Worm (Caenorhabditis elegans) whole organism, late embryonic: ENCODE measurements around the gene sre-20.

Experiments used
- C08G9.2 ChIP-seq: sonication (generic microtip); optimal IDR thresholded peaks from 2 replicates; lab custom pipeline; 2016; ENCODE audit warnings: mild to moderate bottlenecking, missing genetic modification characterization, moderate library complexity, missing compliant biosample characterization
- C38D4.7 ChIP-seq: fragments of 200-800 bp; sonication (Bioruptor generic); optimal IDR thresholded peaks from 2 replicates; lab custom pipeline; 2018; ENCODE audit warnings: mild to moderate bottlenecking, missing genetic modification characterization, moderate library complexity, missing compliant biosample characterization
- F13H6.1 ChIP-seq: sonication (generic microtip); optimal IDR thresholded peaks from 2 replicates; lab custom pipeline; 2016; ENCODE audit warnings: missing genetic modification characterization, missing compliant biosample characterization
- T23F11.4 ChIP-seq: fragments of 200-800 bp; sonication (Bioruptor generic); optimal IDR thresholded peaks from 2 replicates; lab custom pipeline; 2018; ENCODE audit warnings: mild to moderate bottlenecking, missing genetic modification characterization, missing compliant biosample characterization
- ahr-1 ChIP-seq: sonication (generic microtip); optimal IDR thresholded peaks from 2 replicates; lab custom pipeline; 2016; ENCODE audit warnings: missing genetic modification characterization, missing compliant biosample characterization
- ama-1 ChIP-seq: fragments of 150-350 bp; optimal IDR thresholded peaks from 2 replicates; lab custom pipeline; 2014
- ceh-14 ChIP-seq: sonication (generic microtip); optimal IDR thresholded peaks from 2 replicates; lab custom pipeline; 2016; ENCODE audit warnings: missing genotype, missing genetic modification characterization, missing compliant biosample characterization
- ceh-18 ChIP-seq: sonication (generic microtip); optimal IDR thresholded peaks from 2 replicates; lab custom pipeline; 2016; ENCODE audit warnings: missing genetic modification characterization, missing compliant biosample characterization
- ceh-30 ChIP-seq: fragments of 150-350 bp; optimal IDR thresholded peaks from 2 replicates; lab custom pipeline; 2014; ENCODE audit warnings: missing biosample characterization, missing genetic modification characterization
- ceh-31 ChIP-seq: sonication (generic microtip); optimal IDR thresholded peaks from 2 replicates; lab custom pipeline; 2016; ENCODE audit warnings: missing genetic modification characterization, missing compliant biosample characterization
- ceh-34 ChIP-seq: sonication (generic microtip); optimal IDR thresholded peaks from 2 replicates; lab custom pipeline; 2016; ENCODE audit warnings: mild to moderate bottlenecking, missing genetic modification characterization, missing compliant biosample characterization
- ceh-48 ChIP-seq: sonication (generic microtip); optimal IDR thresholded peaks from 2 replicates; lab custom pipeline; 2016; ENCODE audit warnings: missing genetic modification characterization, inconsistent platforms, missing compliant biosample characterization
- ceh-6 ChIP-seq: fragments of 200-800 bp; sonication (Bioruptor generic); optimal IDR thresholded peaks from 2 replicates; lab custom pipeline; 2018; ENCODE audit warnings: mild to moderate bottlenecking, missing genetic modification characterization, missing compliant biosample characterization
- ceh-9 ChIP-seq: sonication (generic microtip); optimal IDR thresholded peaks from 2 replicates; lab custom pipeline; 2016; ENCODE audit warnings: mild to moderate bottlenecking, missing genetic modification characterization, inconsistent platforms, missing compliant biosample characterization
- elt-2 ChIP-seq: sonication (generic microtip); optimal IDR thresholded peaks from 2 replicates; lab custom pipeline; 2016; ENCODE audit warnings: missing genetic modification reagents, missing genetic modification characterization, missing compliant biosample characterization
- ets-4 ChIP-seq: sonication (generic microtip); optimal IDR thresholded peaks from 2 replicates; lab custom pipeline; 2016; ENCODE audit warnings: missing genetic modification characterization, missing compliant biosample characterization
- fkh-6 ChIP-seq: sonication (generic microtip); optimal IDR thresholded peaks from 2 replicates; lab custom pipeline; 2016; ENCODE audit warnings: missing genetic modification characterization, missing compliant biosample characterization
- gmeb-2 ChIP-seq: sonication (generic microtip); optimal IDR thresholded peaks from 2 replicates; lab custom pipeline; 2016; ENCODE audit warnings: missing genetic modification characterization, inconsistent platforms, missing compliant biosample characterization
- hlh-6 ChIP-seq: sonication (generic microtip); optimal IDR thresholded peaks from 2 replicates; lab custom pipeline; 2016; ENCODE audit warnings: missing genotype, missing genetic modification characterization, missing compliant biosample characterization
- hlh-8 ChIP-seq: sonication (generic microtip); optimal IDR thresholded peaks from 2 replicates; lab custom pipeline; 2016; ENCODE audit warnings: missing genotype, missing genetic modification characterization, missing compliant biosample characterization
- lim-6 ChIP-seq: sonication (generic microtip); optimal IDR thresholded peaks from 2 replicates; lab custom pipeline; 2016; ENCODE audit warnings: missing genetic modification characterization, missing compliant biosample characterization
- madf-2 ChIP-seq: sonication (generic microtip); optimal IDR thresholded peaks from 2 replicates; lab custom pipeline; 2017; ENCODE audit warnings: missing genetic modification characterization, missing compliant biosample characterization
- mec-3 ChIP-seq: sonication (generic microtip); optimal IDR thresholded peaks from 2 replicates; lab custom pipeline; 2016; ENCODE audit warnings: borderline replicate concordance, missing genetic modification characterization, missing compliant biosample characterization
- nfya-1 ChIP-seq: sonication (generic microtip); optimal IDR thresholded peaks from 2 replicates; lab custom pipeline; 2017; ENCODE audit warnings: missing genetic modification characterization, mild to moderate bottlenecking, missing compliant biosample characterization, antibody characterized with exemption, moderate library complexity
- npax-4 ChIP-seq: sonication (generic microtip); optimal IDR thresholded peaks from 2 replicates; lab custom pipeline; 2016; ENCODE audit warnings: missing genetic modification characterization, missing compliant biosample characterization
- pag-3 ChIP-seq: sonication (generic microtip); optimal IDR thresholded peaks from 2 replicates; lab custom pipeline; 2016; ENCODE audit warnings: missing compliant biosample characterization, missing genetic modification characterization, borderline replicate concordance
- pat-9 ChIP-seq: fragments of 200-800 bp; sonication (Bioruptor generic); optimal IDR thresholded peaks from 2 replicates; lab custom pipeline; 2018; ENCODE audit warnings: mild to moderate bottlenecking, missing genetic modification characterization, moderate library complexity, missing compliant biosample characterization
- pax-1 ChIP-seq: fragments of 150-350 bp; optimal IDR thresholded peaks from 2 replicates; lab custom pipeline; 2014; ENCODE audit warnings: missing biosample characterization, missing genetic modification characterization
- pqm-1 ChIP-seq: sonication (generic microtip); optimal IDR thresholded peaks from 2 replicates; lab custom pipeline; 2016; ENCODE audit warnings: missing genetic modification characterization, missing compliant biosample characterization
- pros-1 ChIP-seq: fragments of 150-350 bp; optimal IDR thresholded peaks from 2 replicates; lab custom pipeline; 2014; ENCODE audit warnings: missing biosample characterization, missing genetic modification reagents, missing genetic modification characterization
- rnt-1 ChIP-seq: sonication (generic microtip); optimal IDR thresholded peaks from 2 replicates; lab custom pipeline; 2016; ENCODE audit warnings: missing genetic modification characterization, missing compliant biosample characterization
- sox-4 ChIP-seq: sonication (generic microtip); optimal IDR thresholded peaks from 2 replicates; lab custom pipeline; 2017; ENCODE audit warnings: mild to moderate bottlenecking, missing genetic modification characterization, inconsistent platforms, missing compliant biosample characterization
- syd-9 ChIP-seq: sonication (generic microtip); optimal IDR thresholded peaks from 2 replicates; lab custom pipeline; 2016; ENCODE audit warnings: mild to moderate bottlenecking, missing genetic modification characterization, moderate library complexity, missing compliant biosample characterization
- tbx-2 ChIP-seq: sonication (generic microtip); optimal IDR thresholded peaks from 2 replicates; lab custom pipeline; 2016; ENCODE audit warnings: missing genetic modification characterization, missing compliant biosample characterization
- unc-3 ChIP-seq, 2 experiments: fragments of 200-800 bp in 1 of 2; sonication (Bioruptor generic) in 1 of 2; sonication (generic microtip) in 1 of 2; conservative IDR thresholded peaks in 1 of 2; optimal IDR thresholded peaks in 1 of 2; 2 replicates each; pipeline versions ENCODE4 v1.3.6 to Lab custom; 2016 to 2022; ENCODE audit warnings: missing compliant biosample characterization in 2 of 2, missing genetic modification characterization in 2 of 2, missing genetic modification reagents in 1 of 2
- unc-42 ChIP-seq: sonication (generic microtip); optimal IDR thresholded peaks from 2 replicates; lab custom pipeline; 2016; ENCODE audit warnings: missing genotype, missing genetic modification characterization, missing compliant biosample characterization
- unc-86 ChIP-seq: sonication (generic microtip); optimal IDR thresholded peaks from 2 replicates; lab custom pipeline; 2016; ENCODE audit warnings: missing genetic modification characterization, missing compliant biosample characterization

The sre-20 gene

DNA sequence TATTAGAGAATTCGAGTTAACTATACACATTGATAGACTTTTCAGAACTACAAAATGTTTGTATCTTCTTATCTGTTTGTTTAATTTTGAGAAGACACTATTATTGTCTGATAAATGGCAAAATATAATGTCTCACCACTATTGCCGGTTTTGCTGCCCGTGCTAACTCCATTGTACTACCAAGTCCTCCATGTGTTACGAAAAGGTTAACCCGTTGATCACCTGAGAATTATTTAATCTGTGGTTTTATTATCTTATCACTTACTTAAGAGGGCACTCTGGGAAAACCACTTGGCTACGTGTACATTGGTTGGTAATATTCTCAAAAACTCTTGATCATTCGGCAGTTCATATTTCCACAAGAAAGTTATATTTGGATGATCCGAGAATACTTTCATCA is 11.2 kb upstream of the sre-20 start:
- TF ChIP-seq unc-3 (GFP tag; conservative IDR thresholded peaks at IDR 0.05; lab: Robert Waterston, UW), result no peak
- no peak for TF ChIP-seq unc-3 (tag; optimal IDR thresholded peaks at IDR 0.05; lab: Kevin White, UChicago)
- peak; percentile 16 for TF ChIP-seq elt-2 (tag; lab: Kevin White, UChicago)
- TF ChIP-seq ceh-30 (tag; lab: Kevin White, UChicago), result no peak
- TF ChIP-seq ceh-31, result no peak

DNA sequence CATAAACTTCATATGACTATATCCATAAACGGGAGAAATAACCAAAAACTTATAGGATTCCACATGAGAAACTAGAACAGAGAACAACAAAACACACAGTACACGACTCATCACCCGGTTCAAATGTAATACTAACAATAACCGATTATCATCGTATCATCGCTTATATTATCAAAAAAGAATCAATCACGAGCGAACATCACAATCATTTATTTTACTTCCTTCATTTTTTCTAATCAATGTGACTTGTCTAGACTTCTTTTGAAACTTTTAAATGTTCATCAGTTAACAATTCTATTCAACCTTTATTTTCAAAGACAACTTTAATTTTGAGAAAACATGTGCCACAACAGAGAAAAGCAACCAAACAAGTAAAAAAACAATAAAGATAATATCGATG is 10.4 kb upstream of the sre-20 start, which contains the start of gene ugt-4:
Gene ugt-4 (minus strand): TSS at position 141 of the 400 bp plus-strand sequence.
- TF ChIP-seq T23F11.4 (GFP tag; lab: Kevin White, UChicago) (no peak), elt-2 (tag; lab: Kevin White, UChicago) (peak; percentile 21), ceh-18 (tag; lab: Kevin White, UChicago) (no peak)

DNA sequence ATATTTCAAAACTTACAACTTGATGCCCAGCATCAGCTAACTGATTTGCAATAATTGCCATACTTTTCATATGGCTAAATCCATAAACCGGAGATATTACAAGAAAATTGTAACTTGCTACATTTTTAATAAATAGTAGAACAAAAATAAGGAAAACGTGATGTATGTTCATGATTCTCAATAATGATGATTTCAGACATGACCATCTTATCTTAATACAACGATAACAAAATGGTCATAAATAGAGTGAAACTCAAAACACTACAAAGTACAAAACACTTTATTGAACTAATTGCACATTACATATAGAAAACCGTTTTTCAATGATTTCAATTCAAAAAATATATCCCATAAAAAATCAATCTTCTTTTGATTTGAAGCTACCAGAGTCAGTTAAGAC is 8.0 kb upstream of the sre-20 start, which contains the start of gene ugt-5:
Gene ugt-5 (minus strand): TSS at position 214 of the 400 bp plus-strand sequence.
- TF ChIP-seq lim-6 (tag; lab: Kevin White, UChicago), result no peak
- no peak for TF ChIP-seq ceh-6 (GFP tag; lab: Kevin White, UChicago)
- TF ChIP-seq mec-3, result no peak
- TF ChIP-seq ets-4, result no peak

DNA sequence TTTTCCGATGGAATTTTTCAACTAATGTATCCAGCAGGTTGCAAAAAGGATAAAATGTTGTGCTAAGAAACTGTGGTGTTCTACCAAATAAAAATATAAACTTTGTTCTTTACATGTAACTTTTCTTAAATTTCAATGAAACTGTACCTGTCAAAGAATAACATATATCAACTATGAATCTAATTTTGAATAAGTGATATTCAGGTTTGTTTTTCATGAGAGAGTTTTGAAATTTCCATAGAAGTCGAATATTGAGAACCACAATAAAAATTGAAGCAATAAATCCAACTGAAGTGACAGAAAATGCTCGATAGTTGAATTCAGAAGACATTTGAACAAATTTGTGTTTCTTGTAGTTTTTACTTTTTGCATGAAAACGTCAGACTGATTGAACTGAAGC is 5.4 kb upstream of the sre-20 start, which contains the start of gene srbc-43:
Gene srbc-43 (minus strand): TSS at position 331 of the 400 bp plus-strand sequence.
- TF ChIP-seq hlh-8, result no peak

DNA sequence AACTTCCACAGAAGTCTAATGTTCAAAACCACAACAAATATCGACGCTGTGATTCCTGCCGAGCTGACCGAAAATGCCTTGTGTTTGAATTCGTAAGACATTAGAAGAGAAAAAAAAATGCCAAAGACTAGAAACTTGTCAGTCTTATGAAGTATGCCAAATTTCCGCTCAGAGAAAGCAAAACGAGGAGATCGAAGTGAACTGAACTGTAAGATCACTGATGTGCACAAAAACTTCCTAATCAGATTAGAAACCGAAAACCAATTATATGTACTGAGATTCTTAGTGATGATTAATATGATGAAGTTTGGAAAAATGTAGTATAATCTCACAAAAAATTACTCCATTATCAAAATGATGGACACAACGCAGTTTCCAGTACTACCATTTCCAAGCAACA is 3.7 kb upstream of the sre-20 start, which contains the start of gene srbc-44:
Gene srbc-44 (minus strand): TSS at position 101 of the 400 bp plus-strand sequence.
- TF ChIP-seq nfya-1 (tag; lab: Kevin White, UChicago), result no peak
- TF ChIP-seq elt-2 (tag; lab: Kevin White, UChicago), result no peak

DNA sequence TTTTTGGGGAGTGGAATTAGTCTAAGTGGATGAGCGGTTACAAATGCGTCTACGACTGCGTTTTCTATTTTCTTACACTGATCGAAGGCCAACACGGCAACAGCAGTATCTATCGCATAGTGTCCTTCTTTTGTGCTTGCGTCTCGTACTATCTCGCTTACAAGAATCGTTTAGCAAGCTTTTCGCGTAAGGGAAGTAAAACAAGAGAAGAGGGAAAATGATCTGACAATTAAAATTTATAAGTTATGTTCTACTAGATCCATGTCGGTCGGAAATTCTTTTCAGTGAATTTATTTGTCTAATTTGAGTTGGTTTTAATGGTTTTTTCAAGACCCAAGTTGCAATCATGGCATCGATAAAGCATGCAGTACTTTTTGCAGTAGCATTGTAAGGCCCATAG is 2.3 kb upstream of the sre-20 start, which contains the start of gene fkb-4:
Gene fkb-4 (minus strand): TSS at position 101 of the 400 bp plus-strand sequence.
- TF ChIP-seq ceh-9 (tag; lab: Kevin White, UChicago), result no peak

DNA sequence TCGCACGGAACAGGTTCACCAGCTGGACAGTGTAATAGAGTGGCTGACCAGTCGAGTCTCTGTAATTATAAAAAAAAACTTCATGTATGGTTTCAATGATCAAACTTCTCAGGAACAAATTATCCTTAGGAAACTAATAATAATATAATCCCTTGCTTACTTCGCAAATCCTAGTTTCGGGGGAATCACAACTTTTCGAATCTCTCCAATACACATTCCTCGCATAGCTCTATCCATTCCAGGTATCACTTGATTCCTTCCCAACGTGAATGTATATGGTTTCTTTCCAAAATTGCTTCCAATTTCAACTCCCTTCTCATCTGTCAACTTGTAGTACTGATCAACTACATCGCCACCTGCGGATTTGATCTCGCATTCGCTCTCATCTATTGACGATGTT is 1.6 kb upstream of the sre-20 start:
- no peak for TF ChIP-seq ceh-34 (tag; lab: Kevin White, UChicago)
- no peak for TF ChIP-seq ama-1 (lab: Kevin White, UChicago)
- TF ChIP-seq C38D4.7 (GFP tag; lab: Kevin White, UChicago), result no peak
- TF ChIP-seq C08G9.2 (tag; lab: Kevin White, UChicago), result no peak
- TF ChIP-seq pqm-1 (tag; lab: Kevin White, UChicago), result no peak
- no peak for TF ChIP-seq lim-6 (tag; lab: Kevin White, UChicago)
- no peak for TF ChIP-seq pag-3 (tag; lab: Kevin White, UChicago)
- TF ChIP-seq F13H6.1 (tag; lab: Kevin White, UChicago), result no peak
- TF ChIP-seq hlh-6, result no peak
- no peak for TF ChIP-seq ets-4
- TF ChIP-seq ceh-14 (tag; lab: Kevin White, UChicago), result no peak
- TF ChIP-seq nfya-1 (tag; lab: Kevin White, UChicago), result no peak

DNA sequence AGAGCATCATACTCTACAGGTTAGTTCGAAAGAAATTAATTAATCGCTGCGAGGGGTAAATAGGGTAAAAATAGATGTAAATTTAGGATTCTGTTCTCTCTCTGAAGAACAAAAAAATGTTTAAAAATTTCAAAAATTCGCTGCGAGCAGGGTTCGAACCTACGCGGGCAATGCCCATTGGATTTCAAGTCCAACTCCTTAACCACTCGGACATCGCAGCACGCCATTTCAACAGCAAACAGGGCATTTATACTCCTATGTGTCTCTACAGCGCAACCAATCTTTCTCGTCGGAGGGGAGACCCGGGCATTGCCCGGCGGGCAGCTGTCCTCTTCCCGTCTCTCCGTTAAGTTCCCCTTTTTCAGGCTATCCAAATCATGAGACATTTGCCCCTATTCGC is 4.5 kb downstream of the sre-20 start:
- TF ChIP-seq ahr-1 (tag; lab: Kevin White, UChicago) (peak; percentile 67), pax-1 (tag; lab: Kevin White, UChicago) (peak; percentile 7), unc-3 (GFP tag; conservative IDR thresholded peaks at IDR 0.05; lab: Robert Waterston, UW) (peak; percentile 96), unc-3 (tag; optimal IDR thresholded peaks at IDR 0.05; lab: Kevin White, UChicago) (peak; percentile 84), sox-4 (peak; percentile 94), pros-1 (tag; lab: Kevin White, UChicago) (no peak), pat-9 (peak; percentile 87), syd-9 (peak; percentile 92), gmeb-2 (peak; percentile 92), madf-2 (tag; lab: Kevin White, UChicago) (peak; percentile 91), ceh-9 (tag; lab: Kevin White, UChicago) (peak; percentile 84), nfya-1 (tag; lab: Kevin White, UChicago) (peak; percentile 69), unc-86 (tag; lab: Kevin White, UChicago) (peak; percentile 88), rnt-1 (tag; lab: Kevin White, UChicago) (peak; percentile 69), elt-2 (tag; lab: Kevin White, UChicago) (peak; percentile 96), lim-6 (tag; lab: Kevin White, UChicago) (peak; percentile 75), T23F11.4 (GFP tag; lab: Kevin White, UChicago) (peak; percentile 90), npax-4 (tag; lab: Kevin White, UChicago) (peak; percentile 76), unc-42 (tag; lab: Kevin White, UChicago) (peak; percentile 68), fkh-6 (tag; lab: Kevin White, UChicago) (peak; percentile 92), tbx-2 (tag; lab: Kevin White, UChicago) (peak; percentile 85), ceh-48 (tag; lab: Kevin White, UChicago) (peak; percentile 77)
